Fruit fly (Drosophila melanogaster) whole organism, embryonic: ENCODE data around the gene CG7879.
A peak's percentile ranks its signal among the peaks of the same experiment; 100 is the strongest.

ENCODE experiments used
- Antp ChIP-seq: fragments of 200-800 bp; sonication (Bioruptor generic); optimal IDR thresholded peaks from 3 replicates; lab custom pipeline; 2016; ENCODE audit warnings: missing biosample characterization, missing genetic modification characterization
- B-H1 ChIP-seq: fragments of 200-800 bp; sonication (Bioruptor generic); IDR thresholded peaks from 3 replicates; pipeline ENCODE4 v1.3.6; 2022; ENCODE audit warnings: missing biosample characterization, missing genetic modification characterization
- B-H2 ChIP-seq: fragments of 200-800 bp; sonication (Bioruptor generic); optimal IDR thresholded peaks from 2 replicates; lab custom pipeline; 2018; ENCODE audit warnings: missing biosample characterization, mild to moderate bottlenecking, missing genetic modification characterization
- Bgb ChIP-seq: fragments of 200-800 bp; sonication (Bioruptor generic); IDR thresholded peaks from 2 replicates; pipeline ENCODE4 v1.3.6; 2022; ENCODE audit warnings: missing biosample characterization, missing genetic modification characterization; ENCODE audit not compliant: partially characterized antibody
- Bteb2 ChIP-seq: fragments of 200-800 bp; sonication (Bioruptor generic); optimal IDR thresholded peaks from 2 replicates; lab custom pipeline; 2016; ENCODE audit warnings: missing biosample characterization, missing genetic modification characterization
- CG10209 ChIP-seq: fragments of 200-800 bp; sonication (Bioruptor generic); optimal IDR thresholded peaks from 3 replicates; lab custom pipeline; 2017; ENCODE audit warnings: missing biosample characterization, mild to moderate bottlenecking, missing genetic modification characterization, missing genetic modification reagents
- CG12155 ChIP-seq: fragments of 200-800 bp; sonication (Bioruptor generic); optimal IDR thresholded peaks from 3 replicates; lab custom pipeline; 2016; ENCODE audit warnings: missing biosample characterization, missing genetic modification characterization
- CG13123 ChIP-seq: fragments of 200-800 bp; sonication (Bioruptor generic); optimal IDR thresholded peaks from 2 replicates; lab custom pipeline; 2016; ENCODE audit warnings: missing biosample characterization, missing genetic modification characterization
- CG14860 ChIP-seq: fragments of 200-800 bp; sonication (Bioruptor generic); IDR thresholded peaks from 3 replicates; pipeline ENCODE4 v1.3.6; 2022; ENCODE audit warnings: missing biosample characterization, missing genetic modification characterization; ENCODE audit not compliant: partially characterized antibody
- CG17359 ChIP-seq: fragments of 200-800 bp; sonication (Bioruptor generic); optimal IDR thresholded peaks from 3 replicates; lab custom pipeline; 2018; ENCODE audit warnings: missing biosample characterization, mild to moderate bottlenecking, missing genetic modification characterization, moderate library complexity
- CG17361 ChIP-seq: fragments of 200-800 bp; sonication (Bioruptor generic); IDR thresholded peaks from 3 replicates; pipeline ENCODE4 v1.3.6; 2022; ENCODE audit warnings: missing biosample characterization, missing genetic modification characterization
- CG17802 ChIP-seq: fragments of 200-800 bp; sonication (Bioruptor generic); optimal IDR thresholded peaks from 2 replicates; lab custom pipeline; 2018; ENCODE audit warnings: missing biosample characterization, mild to moderate bottlenecking, missing genetic modification characterization, moderate library complexity
- CG31365 ChIP-seq: fragments of 200-800 bp; sonication (Bioruptor generic); optimal IDR thresholded peaks from 2 replicates; lab custom pipeline; 2018; ENCODE audit warnings: missing biosample characterization, mild to moderate bottlenecking, missing genetic modification characterization
- CG3281 ChIP-seq: fragments of 200-800 bp; sonication (Bioruptor generic); optimal IDR thresholded peaks from 3 replicates; lab custom pipeline; 2017; ENCODE audit warnings: missing biosample characterization, mild to moderate bottlenecking, missing genetic modification characterization
- CG42726 ChIP-seq: fragments of 200-800 bp; sonication (Bioruptor generic); IDR thresholded peaks from 2 replicates; pipeline ENCODE4 v1.3.6; 2022; ENCODE audit warnings: missing biosample characterization, missing genetic modification characterization; ENCODE audit not compliant: partially characterized antibody
- CG4617 ChIP-seq: fragments of 200-800 bp; sonication (Bioruptor generic); optimal IDR thresholded peaks from 3 replicates; lab custom pipeline; 2016; ENCODE audit warnings: missing biosample characterization, missing genetic modification characterization, borderline replicate concordance
- CG4730 ChIP-seq: fragments of 200-800 bp; sonication (Bioruptor generic); IDR thresholded peaks from 2 replicates; pipeline ENCODE4 v1.3.6; 2022; ENCODE audit warnings: missing biosample characterization, missing genetic modification characterization
- CG4820 ChIP-seq: fragments of 200-800 bp; sonication (Bioruptor generic); optimal IDR thresholded peaks from 3 replicates; lab custom pipeline; 2016; ENCODE audit warnings: missing biosample characterization, missing genetic modification characterization
- CoRest ChIP-seq: fragments of 200-800 bp; sonication (Bioruptor generic); optimal IDR thresholded peaks from 3 replicates; lab custom pipeline; 2018; ENCODE audit warnings: missing biosample characterization, mild to moderate bottlenecking, missing genetic modification characterization, moderate library complexity
- D19B ChIP-seq: fragments of 200-800 bp; sonication (Bioruptor generic); optimal IDR thresholded peaks from 2 replicates; lab custom pipeline; 2017; ENCODE audit warnings: missing biosample characterization, mild to moderate bottlenecking, missing genetic modification characterization
- Drgx ChIP-seq: fragments of 200-800 bp; sonication (Bioruptor generic); IDR thresholded peaks from 2 replicates; pipeline ENCODE4 v1.3.6; 2022; ENCODE audit warnings: missing biosample characterization, missing genetic modification characterization
- Ets65A ChIP-seq: fragments of 200-800 bp; sonication (Bioruptor generic); peaks from one replicate; lab custom pipeline; 2016; ENCODE audit warnings: missing biosample characterization, missing genetic modification characterization
- Fer3 ChIP-seq: fragments of 200-800 bp; sonication (Bioruptor generic); optimal IDR thresholded peaks from 2 replicates; lab custom pipeline; 2018; ENCODE audit warnings: missing biosample characterization, mild to moderate bottlenecking, missing genetic modification characterization, moderate library complexity
- HLH4C ChIP-seq: fragments of 200-800 bp; sonication (Bioruptor generic); IDR thresholded peaks from 3 replicates; pipeline ENCODE4 v1.3.6; 2022; ENCODE audit warnings: missing biosample characterization, missing genetic modification characterization; ENCODE audit not compliant: partially characterized antibody
- Hr78 ChIP-seq, 2 experiments: fragments of 200-800 bp in 1 of 2; fragments of >200 bp in 1 of 2; sonication (Bioruptor generic) in 1 of 2; optimal IDR thresholded peaks; 2 replicates each; lab custom pipeline; 2017 to 2019; ENCODE audit warnings: missing biosample characterization in 2 of 2, missing genetic modification characterization in 2 of 2, mild to moderate bottlenecking in 1 of 2, moderate library complexity in 1 of 2
- Kr ChIP-seq: fragments of 200-800 bp; sonication (Bioruptor generic); optimal IDR thresholded peaks from 2 replicates; lab custom pipeline; 2017; ENCODE audit warnings: missing biosample characterization, mild to moderate bottlenecking, missing genetic modification characterization
- NfI ChIP-seq: fragments of 200-800 bp; sonication (Bioruptor generic); optimal IDR thresholded peaks from 3 replicates; lab custom pipeline; 2018; ENCODE audit warnings: missing biosample characterization, mild to moderate bottlenecking, missing genetic modification characterization, moderate library complexity
- Rx ChIP-seq: fragments of 200-800 bp; sonication (Bioruptor generic); IDR thresholded peaks from 2 replicates; pipeline ENCODE4 v1.3.6; 2022; ENCODE audit warnings: missing biosample characterization, missing genetic modification characterization
- Scr ChIP-seq: fragments of 200-800 bp; sonication (Bioruptor generic); IDR thresholded peaks from 2 replicates; pipeline ENCODE4 v1.3.6; 2022; ENCODE audit warnings: missing biosample characterization, missing genetic modification characterization; ENCODE audit not compliant: partially characterized antibody
- Usf ChIP-seq: fragments of 200-800 bp; sonication (Bioruptor generic); optimal IDR thresholded peaks from 2 replicates; lab custom pipeline; 2017; ENCODE audit warnings: missing genotype, missing biosample characterization, missing genetic modification characterization
- bigmax ChIP-seq: fragments of 200-800 bp; sonication (Bioruptor generic); optimal IDR thresholded peaks from 2 replicates; lab custom pipeline; 2018; ENCODE audit warnings: missing biosample characterization, mild to moderate bottlenecking, missing genetic modification characterization
- corto ChIP-seq: fragments of 200-800 bp; sonication (Bioruptor generic); optimal IDR thresholded peaks from 2 replicates; lab custom pipeline; 2016; ENCODE audit warnings: missing biosample characterization, mild to moderate bottlenecking, missing genetic modification characterization, moderate library complexity
- crol ChIP-seq: fragments of 200-800 bp; sonication (Bioruptor generic); IDR thresholded peaks from 2 replicates; pipeline ENCODE4 v1.3.6; 2022; ENCODE audit warnings: missing biosample characterization, missing genetic modification characterization
- dpn ChIP-seq, 2 experiments: fragments of 200-800 bp; sonication (Bioruptor generic); optimal IDR thresholded peaks; 3 replicates each; lab custom pipeline; 2016; ENCODE audit warnings: missing biosample characterization in 2 of 2, missing genetic modification characterization in 2 of 2
- emc ChIP-seq: fragments of 200-800 bp; sonication (Bioruptor generic); optimal IDR thresholded peaks from 2 replicates; lab custom pipeline; 2016; ENCODE audit warnings: missing biosample characterization, missing genetic modification characterization
- ems ChIP-seq: fragments of 200-800 bp; sonication (Bioruptor generic); optimal IDR thresholded peaks from 3 replicates; lab custom pipeline; 2016; ENCODE audit warnings: missing biosample characterization, missing genetic modification characterization
- ewg ChIP-seq: fragments of 200-800 bp; sonication (Bioruptor generic); optimal IDR thresholded peaks from 3 replicates; lab custom pipeline; 2017; ENCODE audit warnings: mild to moderate bottlenecking, missing biosample characterization, missing genetic modification reagents, missing genetic modification characterization
- exex ChIP-seq: fragments of 200-800 bp; sonication (Bioruptor generic); optimal IDR thresholded peaks from 4 replicates; lab custom pipeline; 2018; ENCODE audit warnings: missing biosample characterization, mild to moderate bottlenecking, missing genetic modification characterization, moderate library complexity
- jigr1 ChIP-seq: fragments of 200-800 bp; sonication (Bioruptor generic); IDR thresholded peaks from 3 replicates; pipeline ENCODE4 v1.3.6; 2022; ENCODE audit warnings: missing biosample characterization, missing genetic modification characterization
- luna ChIP-seq: fragments of 200-800 bp; sonication (Bioruptor generic); optimal IDR thresholded peaks from 2 replicates; lab custom pipeline; 2016; ENCODE audit warnings: missing biosample characterization, missing genetic modification characterization
- mam ChIP-seq: fragments of 200-800 bp; sonication (Bioruptor generic); optimal IDR thresholded peaks from 3 replicates; lab custom pipeline; 2016; ENCODE audit warnings: missing biosample characterization, missing genetic modification characterization
- nerfin-2 ChIP-seq: fragments of 200-800 bp; sonication (Bioruptor generic); IDR thresholded peaks from 2 replicates; pipeline ENCODE4 v1.3.6; 2022; ENCODE audit warnings: missing biosample characterization, missing genetic modification characterization; ENCODE audit not compliant: partially characterized antibody
- odd ChIP-seq: fragments of 200-800 bp; sonication (Bioruptor generic); optimal IDR thresholded peaks from 2 replicates; lab custom pipeline; 2017; ENCODE audit warnings: missing biosample characterization, mild to moderate bottlenecking, missing genetic modification characterization
- org-1 ChIP-seq: fragments of 200-800 bp; sonication (Bioruptor generic); optimal IDR thresholded peaks from 2 replicates; lab custom pipeline; 2017; ENCODE audit warnings: missing biosample characterization, missing genetic modification characterization
- row ChIP-seq: fragments of 200-800 bp; sonication (Bioruptor generic); IDR thresholded peaks from 3 replicates; pipeline ENCODE4 v1.3.6; 2022; ENCODE audit warnings: missing biosample characterization, missing genetic modification characterization
- sisA ChIP-seq: fragments of 200-800 bp; sonication (Bioruptor generic); IDR thresholded peaks from 2 replicates; pipeline ENCODE4 v1.3.6; 2022; ENCODE audit warnings: missing biosample characterization, missing genetic modification characterization
- stwl ChIP-seq: fragments of 200-800 bp; sonication (Bioruptor generic); optimal IDR thresholded peaks from 3 replicates; lab custom pipeline; 2018; ENCODE audit warnings: missing biosample characterization, mild to moderate bottlenecking, missing genetic modification characterization, moderate library complexity
- vvl ChIP-seq: fragments of 200-800 bp; sonication (Bioruptor generic); IDR thresholded peaks from 2 replicates; pipeline ENCODE4 v1.3.6; 2022; ENCODE audit warnings: missing biosample characterization, missing genetic modification characterization
- z ChIP-seq: fragments of 200-800 bp; sonication (Bioruptor generic); IDR thresholded peaks from 3 replicates; pipeline ENCODE4 v1.3.6; 2022; ENCODE audit warnings: missing biosample characterization, missing genetic modification characterization

The CG7879 gene

dm6 chr3L:1587140-1587849 lies 18.9 kb upstream of the CG7879 start (continued):
- TF ChIP-seq CG17802 (tag; lab: Kevin White, UChicago) (peak; percentile 56), NfI (GFP tag; lab: Kevin White, UChicago) (peak; percentile 74), ems (GFP tag; lab: Kevin White, UChicago) (peak; percentile 83), Drgx (GFP tag; lab: Robert Waterston, UW) (peak; percentile 82), z (peak; percentile 72; the same call in 2 of the 3 replicates), row (peak; percentile 90), bigmax (GFP tag; lab: Kevin White, UChicago) (no peak), CG4617 (GFP tag; lab: Kevin White, UChicago) (peak; percentile 36), Usf (GFP tag; lab: Kevin White, UChicago) (peak; percentile 44), org-1 (GFP tag; lab: Kevin White, UChicago) (peak; percentile 60), CG17359 (tag; lab: Kevin White, UChicago) (peak; percentile 86), Fer3 (tag; lab: Kevin White, UChicago) (peak; percentile 83), mam (GFP tag; lab: Kevin White, UChicago) (peak; percentile 94), Ets65A (GFP tag; lab: Kevin White, UChicago) (peak; percentile 98), nerfin-2 (GFP tag; lab: Robert Waterston, UW) (no peak), Bgb (no peak), dpn (GFP tag; optimal IDR thresholded peaks at IDR 0.05; lab: Kevin White, UChicago) (peak; percentile 89), Hr78 (GFP tag; optimal IDR thresholded peaks at IDR 0.05; lab: Kevin White, UChicago) (peak in 1 of 2 experiments; percentile 7), CG10209 (GFP tag; lab: Kevin White, UChicago) (peak; percentile 70), D19B (peak; percentile 62), CG42726 (GFP tag; lab: Robert Waterston, UW) (no peak), B-H1 (GFP tag; lab: Robert Waterston, UW) (peak; percentile 80), CoRest (tag; lab: Kevin White, UChicago) (peak; percentile 84), CG4820 (GFP tag; lab: Kevin White, UChicago) (peak; percentile 84), CG17361 (GFP tag; lab: Robert Waterston, UW) (peak; percentile 49; the same call in 1 of the 3 replicates), CG12155 (GFP tag; lab: Kevin White, UChicago) (peak; percentile 77), Antp (GFP tag; lab: Kevin White, UChicago) (peak; percentile 92), CG3281 (peak; percentile 82), jigr1 (GFP tag; lab: Robert Waterston, UW) (peak; percentile 65; the same call in 2 of the 3 replicates), luna (GFP tag; lab: Kevin White, UChicago) (peak; percentile 62), odd (GFP tag; lab: Kevin White, UChicago) (peak; percentile 46), vvl (GFP tag; lab: Robert Waterston, UW) (peak; percentile 79), ewg (GFP tag; lab: Kevin White, UChicago) (peak; percentile 41), sisA (GFP tag; lab: Robert Waterston, UW) (peak; percentile 93), CG4730 (GFP tag; lab: Robert Waterston, UW) (peak; percentile 83), exex (tag; lab: Kevin White, UChicago) (peak; percentile 11), emc (GFP tag; lab: Kevin White, UChicago) (peak; percentile 65), CG13123 (GFP tag; lab: Kevin White, UChicago) (peak; percentile 36), CG31365 (peak; percentile 58), Scr (no peak), B-H2 (GFP tag; lab: Kevin White, UChicago) (no peak), stwl (tag; lab: Kevin White, UChicago) (no peak), Bteb2 (GFP tag; lab: Kevin White, UChicago) (peak; percentile 64), crol (0 out of 2 replicates have a peak, but pooled peaks have one; percentile 16), corto (GFP tag; lab: Kevin White, UChicago) (no peak), CG14860 (GFP tag; lab: Robert Waterston, UW) (no peak), Rx (GFP tag; lab: Robert Waterston, UW) (peak; percentile 84), HLH4C (no peak), Kr (no peak)
